Worm (Caenorhabditis elegans): ENCODE data around the gene cyb-2.1.
A peak's percentile ranks its signal among the peaks of the same experiment; 100 is the strongest.

Gene cyb-2.1

DNA sequence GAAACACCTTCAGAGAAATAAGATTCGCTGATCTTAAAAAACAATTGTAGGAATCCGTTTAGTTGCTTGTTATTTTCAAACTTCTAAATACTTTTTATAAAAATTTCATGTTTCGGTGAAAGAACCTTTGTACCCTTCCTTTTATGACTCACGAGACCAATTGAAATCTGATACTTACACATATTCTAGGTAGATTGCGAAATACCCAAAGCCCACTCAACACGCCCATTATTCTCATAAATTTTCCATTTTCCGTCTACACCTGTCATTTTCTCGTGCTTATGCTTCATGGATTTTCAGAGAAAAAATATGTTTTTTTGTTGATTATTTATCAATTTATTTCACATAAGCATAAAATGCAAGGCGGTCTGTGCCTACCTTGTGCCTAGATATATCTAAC lies 20.6 kb downstream of the cyb-2.1 start:
- TF ChIP-seq tbx-37 (GFP tag; conservative IDR thresholded peaks at IDR 0.05) (no peak), tra-4 (tag; optimal IDR thresholded peaks at IDR 0.05) (no peak), ceh-13 (GFP tag; optimal IDR thresholded peaks at IDR 0.05) (no peak), scrt-1 (GFP tag; IDR thresholded peaks at IDR 0.05) (no peak), flt-1 (GFP tag; IDR thresholded peaks at IDR 0.05) (no peak), ceh-36 (tag; optimal IDR thresholded peaks at IDR 0.05) (no peak), aly-1 (tag; optimal IDR thresholded peaks at IDR 0.05) (no peak), pes-1 (GFP tag; IDR thresholded peaks at IDR 0.05) (no peak), ama-1 (optimal IDR thresholded peaks at IDR 0.05) (no peak), hnd-1 (tag; optimal IDR thresholded peaks at IDR 0.05) (no peak), hmbx-1 (tag; optimal IDR thresholded peaks at IDR 0.05) (no peak)

- TF ChIP-seq sea-1 (GFP tag; conservative IDR thresholded peaks at IDR 0.05) (no peak), scrt-1 (GFP tag; IDR thresholded peaks at IDR 0.05) (no peak), F13C5.2 (tag; optimal IDR thresholded peaks at IDR 0.05) (no peak), pes-1 (GFP tag; IDR thresholded peaks at IDR 0.05) (no peak), ama-1 (optimal IDR thresholded peaks at IDR 0.05) (no peak), aly-1 (tag; optimal IDR thresholded peaks at IDR 0.05) (no peak), hnd-1 (tag; optimal IDR thresholded peaks at IDR 0.05) (no peak), hmg-4 (GFP tag; optimal IDR thresholded peaks at IDR 0.05) (no peak), ets-7 (tag; optimal IDR thresholded peaks at IDR 0.05) (no peak), tra-4 (tag; optimal IDR thresholded peaks at IDR 0.05) (no peak), ceh-36 (tag; optimal IDR thresholded peaks at IDR 0.05) (no peak), B0310.2 (tag; optimal IDR thresholded peaks at IDR 0.05) (no peak), tbx-37 (GFP tag; conservative IDR thresholded peaks at IDR 0.05) (no peak), tbx-11 (GFP tag; IDR thresholded peaks at IDR 0.05) (no peak), flt-1 (GFP tag; IDR thresholded peaks at IDR 0.05) (no peak), ceh-13 (GFP tag; optimal IDR thresholded peaks at IDR 0.05) (no peak), hmbx-1 (tag; optimal IDR thresholded peaks at IDR 0.05) (no peak)
Measured at ce11 chrIV:11006868-11007267, 21.1 kb downstream of the cyb-2.1 start.

ce11 chrIV:11008255-11008654 lies 22.5 kb downstream of the cyb-2.1 start:
- no peak for TF ChIP-seq B0310.2 (tag; optimal IDR thresholded peaks at IDR 0.05)

DNA sequence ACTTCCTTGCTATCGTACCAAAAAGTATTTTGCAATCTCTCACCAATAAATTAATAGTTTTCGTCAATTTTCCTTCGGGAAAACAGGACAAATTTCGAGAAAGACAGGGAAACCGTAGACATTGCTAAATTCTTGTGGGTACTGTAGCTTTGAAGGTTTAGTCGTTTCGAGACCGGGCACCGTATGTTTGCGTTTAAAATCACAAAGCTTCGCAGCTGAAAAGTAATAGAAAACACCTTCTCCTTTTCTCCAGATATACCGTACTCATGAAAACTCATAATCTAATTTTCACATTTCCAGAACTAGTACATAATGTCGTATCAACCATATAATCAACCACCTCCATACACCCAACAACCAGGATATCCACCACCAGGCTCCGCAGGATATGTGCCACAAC lies 23.2 kb downstream of the cyb-2.1 start, which contains the start of gene F13H10.6:
TSS of gene F13H10.6 (plus strand) at position 301 of the 400 bp plus-strand sequence.
- TF ChIP-seq aly-1 (tag; optimal IDR thresholded peaks at IDR 0.05) (no peak), tbx-11 (GFP tag; IDR thresholded peaks at IDR 0.05) (no peak), tbx-37 (GFP tag; conservative IDR thresholded peaks at IDR 0.05) (no peak), ceh-36 (tag; optimal IDR thresholded peaks at IDR 0.05) (no peak), hnd-1 (tag; optimal IDR thresholded peaks at IDR 0.05) (no peak), ceh-13 (GFP tag; optimal IDR thresholded peaks at IDR 0.05) (no peak), B0310.2 (tag; optimal IDR thresholded peaks at IDR 0.05) (no peak), pes-1 (GFP tag; IDR thresholded peaks at IDR 0.05) (no peak)

DNA sequence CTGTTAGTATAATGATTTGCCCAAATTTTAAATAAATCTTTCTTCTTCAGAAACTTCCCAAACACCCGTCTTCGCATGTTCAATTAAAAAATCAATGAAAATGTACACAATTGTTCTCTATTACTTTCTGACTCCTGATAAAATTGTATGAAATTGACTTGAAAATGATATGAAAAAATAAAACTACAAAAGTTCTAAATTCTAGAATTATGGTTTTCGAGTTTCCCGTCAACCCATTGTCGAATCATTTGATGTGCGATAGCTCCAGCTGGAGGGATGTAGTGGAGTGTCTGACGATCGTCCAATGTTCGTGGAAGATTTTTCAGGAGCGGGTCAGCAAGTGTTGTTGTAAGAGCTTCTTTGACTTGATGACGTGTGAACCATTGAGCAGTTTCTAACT lies 24.1 kb downstream of the cyb-2.1 start:
- TF ChIP-seq ets-7 (tag; optimal IDR thresholded peaks at IDR 0.05) (no peak), ceh-36 (tag; optimal IDR thresholded peaks at IDR 0.05) (no peak), tra-4 (tag; optimal IDR thresholded peaks at IDR 0.05) (no peak), tbx-37 (GFP tag; conservative IDR thresholded peaks at IDR 0.05) (no peak), F13C5.2 (tag; optimal IDR thresholded peaks at IDR 0.05) (no peak), aly-1 (tag; optimal IDR thresholded peaks at IDR 0.05) (no peak), sea-1 (GFP tag; conservative IDR thresholded peaks at IDR 0.05) (no peak), B0310.2 (tag; optimal IDR thresholded peaks at IDR 0.05) (no peak), hmg-4 (GFP tag; optimal IDR thresholded peaks at IDR 0.05) (no peak), tbx-11 (GFP tag; IDR thresholded peaks at IDR 0.05) (no peak), scrt-1 (GFP tag; IDR thresholded peaks at IDR 0.05) (no peak), ama-1 (optimal IDR thresholded peaks at IDR 0.05) (no peak), ceh-13 (GFP tag; optimal IDR thresholded peaks at IDR 0.05) (no peak), hnd-1 (tag; optimal IDR thresholded peaks at IDR 0.05) (no peak), hmbx-1 (tag; optimal IDR thresholded peaks at IDR 0.05) (no peak), pes-1 (GFP tag; IDR thresholded peaks at IDR 0.05) (no peak), flt-1 (GFP tag; IDR thresholded peaks at IDR 0.05) (no peak)

ce11 chrIV:11011920-11012319 lies 26.1 kb downstream of the cyb-2.1 start, which contains the start of gene ndx-9:
Gene ndx-9, minus strand, starts transcription at chrIV:11012020.
- TF ChIP-seq ama-1 (optimal IDR thresholded peaks at IDR 0.05) (no peak), B0310.2 (tag; optimal IDR thresholded peaks at IDR 0.05) (no peak), tbx-11 (GFP tag; IDR thresholded peaks at IDR 0.05) (no peak), hmg-4 (GFP tag; optimal IDR thresholded peaks at IDR 0.05) (no peak), flt-1 (GFP tag; IDR thresholded peaks at IDR 0.05) (no peak), sea-1 (GFP tag; conservative IDR thresholded peaks at IDR 0.05) (no peak), pes-1 (GFP tag; IDR thresholded peaks at IDR 0.05) (no peak), ceh-13 (GFP tag; optimal IDR thresholded peaks at IDR 0.05) (no peak), F13C5.2 (tag; optimal IDR thresholded peaks at IDR 0.05) (no peak), tra-4 (tag; optimal IDR thresholded peaks at IDR 0.05) (no peak), hmbx-1 (tag; optimal IDR thresholded peaks at IDR 0.05) (no peak)

ce11 chrIV:11015881-11016280 lies 30.1 kb downstream of the cyb-2.1 start, which contains the start of gene F13H10.3:
Gene F13H10.3, minus strand, starts transcription at chrIV:11015953.
- TF ChIP-seq B0310.2 (tag; optimal IDR thresholded peaks at IDR 0.05) (no peak), scrt-1 (GFP tag; IDR thresholded peaks at IDR 0.05) (no peak)

ce11 chrIV:11019962-11020550 lies 34.3 kb downstream of the cyb-2.1 start, which contains the start of gene F13H10.8:
Gene F13H10.8, plus strand, starts transcription at chrIV:11020517.
- TF ChIP-seq sea-1 (GFP tag; conservative IDR thresholded peaks at IDR 0.05) (no peak), tra-4 (tag; optimal IDR thresholded peaks at IDR 0.05) (no peak), flt-1 (GFP tag; IDR thresholded peaks at IDR 0.05) (no peak), F13C5.2 (tag; optimal IDR thresholded peaks at IDR 0.05) (peak; percentile 12), ama-1 (optimal IDR thresholded peaks at IDR 0.05) (no peak), ceh-36 (tag; optimal IDR thresholded peaks at IDR 0.05) (no peak), ets-7 (tag; optimal IDR thresholded peaks at IDR 0.05) (no peak)

Measured in whole organism, early embryonic.